Fruit fly (Drosophila melanogaster) whole organism, larva: ENCODE data around the gene CG34287.
A peak's percentile ranks its signal among the peaks of the same experiment; 100 is the strongest.

Experiments used
- noc ChIP-seq: fragments of 200-800 bp; sonication (Bioruptor generic); optimal IDR thresholded peaks from 3 replicates; lab custom pipeline; 2019; ENCODE audit warnings: missing biosample characterization, mild to moderate bottlenecking, missing genetic modification characterization, moderate library complexity

CG34287 gene

dm6 chr3R:5853032-5853431 lies at the start of gene CG34287:
CG34287 (plus strand) TSS chr3R:5853332.
- no peak for TF ChIP-seq noc (tag; lab: Kevin White, UChicago)

DNA sequence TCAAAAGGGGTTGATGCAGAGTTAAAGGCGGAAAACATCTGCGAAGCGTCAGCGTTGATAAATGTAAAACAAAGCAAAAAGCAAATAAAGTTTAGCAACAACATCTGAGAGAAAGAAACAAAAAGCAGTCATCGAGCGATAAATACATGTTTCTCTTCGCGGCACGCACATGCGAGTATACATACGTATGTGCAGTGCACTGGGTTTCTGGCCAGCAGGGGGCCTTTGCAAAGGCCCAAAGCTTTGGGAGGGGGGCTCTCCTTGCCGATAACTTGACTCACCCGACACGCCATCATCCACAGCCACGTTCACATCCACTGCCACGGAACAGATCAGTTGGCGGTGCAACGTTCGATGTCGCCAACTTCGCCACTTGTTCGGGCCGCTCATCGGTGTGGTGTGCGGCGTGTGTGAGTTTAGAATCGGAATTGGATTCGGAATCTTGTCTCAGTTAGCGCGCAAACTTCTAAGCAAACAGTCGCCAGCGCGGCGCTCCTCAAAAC lies 39.9 kb upstream of the CG34287 start, which contains the start of gene CG42675:
TSS of gene CG42675 (plus strand) at position 453 of the 503 bp plus-strand sequence.
- TF ChIP-seq noc (tag; lab: Kevin White, UChicago): no peak

dm6 chr3R:5821243-5821642 lies 31.9 kb upstream of the CG34287 start, which contains the start of gene Hpr1:
Hpr1 (minus strand) TSS chr3R:5821440.
- no peak for TF ChIP-seq noc (tag; lab: Kevin White, UChicago)

dm6 chr3R:5821750-5822149 lies 31.4 kb upstream of the CG34287 start, which contains the start of gene CG46303:
CG46303 (plus strand) TSS chr3R:5821972.
- peak; percentile 56 for TF ChIP-seq noc (tag; lab: Kevin White, UChicago)

- TF ChIP-seq noc (tag; lab: Kevin White, UChicago): peak; percentile 53
These were observed 28.7 kb upstream of the CG34287 start, which contains the start of the genes Sec20 and dgrn for dm6 chr3R:5824456-5824855. Sec20 (minus strand) TSS chr3R:5824532. dgrn (plus strand) TSS chr3R:5824615.

- TF ChIP-seq noc (tag; lab: Kevin White, UChicago): no peak
These were observed 23.4 kb upstream of the CG34287 start, which contains the start of gene glob3 for dm6 chr3R:5829762-5830161. glob3 (plus strand) TSS chr3R:5830062.

- no peak for TF ChIP-seq noc (tag; lab: Kevin White, UChicago)
These were observed 21.8 kb upstream of the CG34287 start, which contains the start of gene CG1208 for dm6 chr3R:5831339-5831738. CG1208 (plus strand) TSS chr3R:5831639.

DNA sequence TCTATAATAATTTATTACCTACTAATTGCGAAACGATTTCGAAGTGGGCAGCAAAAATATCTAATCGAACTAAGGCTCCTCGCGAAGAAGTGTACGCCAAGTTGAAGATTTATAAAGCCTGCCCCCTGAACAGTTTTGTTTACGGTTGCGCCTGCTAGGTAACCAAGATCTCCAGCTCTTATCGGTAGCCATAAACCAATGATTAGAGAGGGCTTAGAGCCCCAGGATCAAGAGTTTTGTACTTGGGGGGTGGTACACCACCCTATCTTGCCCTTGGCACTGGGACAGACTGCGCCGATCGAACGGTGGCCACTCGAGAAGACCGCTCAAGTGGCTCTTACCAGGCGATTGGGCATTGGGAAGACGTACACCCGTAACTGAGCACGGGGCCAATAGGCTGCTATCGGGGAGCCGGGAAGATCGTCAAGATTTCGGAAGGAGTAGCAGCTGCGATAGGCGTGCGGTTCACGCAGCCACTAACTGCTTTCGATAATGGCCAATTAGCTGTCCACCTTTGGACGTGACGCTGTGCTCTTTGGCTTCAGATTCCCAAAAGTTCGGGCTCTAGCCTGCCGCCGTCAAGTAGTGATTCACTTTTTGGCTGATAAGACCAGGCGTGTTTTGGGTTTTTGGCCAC lies 20.7 kb upstream of the CG34287 start:
- TF ChIP-seq noc (tag; lab: Kevin White, UChicago): peak; percentile 82

DNA sequence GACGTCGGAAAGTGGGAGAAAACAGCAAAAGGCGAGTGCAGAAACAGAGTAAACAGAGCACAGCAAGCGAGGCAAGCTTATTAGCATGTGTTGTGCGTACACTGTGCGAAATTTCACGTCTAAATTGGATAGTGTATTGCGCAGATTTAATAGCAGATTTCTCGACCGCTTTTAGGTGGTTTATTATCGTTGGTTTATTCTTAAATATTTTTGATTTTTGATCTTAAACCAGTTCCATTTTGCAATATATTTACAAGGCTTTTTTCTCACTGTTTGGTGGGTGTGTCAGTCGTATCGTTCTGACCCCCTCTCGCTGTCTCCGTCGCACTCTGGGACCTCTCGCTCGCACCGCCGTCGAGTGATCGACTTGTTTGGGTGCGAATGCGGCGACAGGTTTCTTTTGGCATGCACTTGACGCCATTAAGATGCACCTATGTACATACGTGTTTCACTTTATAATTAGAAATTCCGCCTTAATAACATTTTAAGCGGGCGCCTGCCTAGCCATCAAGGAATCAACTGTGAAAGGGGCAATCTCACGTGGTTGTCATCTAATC lies 19.1 kb upstream of the CG34287 start:
- TF ChIP-seq noc (tag; lab: Kevin White, UChicago): no peak

DNA sequence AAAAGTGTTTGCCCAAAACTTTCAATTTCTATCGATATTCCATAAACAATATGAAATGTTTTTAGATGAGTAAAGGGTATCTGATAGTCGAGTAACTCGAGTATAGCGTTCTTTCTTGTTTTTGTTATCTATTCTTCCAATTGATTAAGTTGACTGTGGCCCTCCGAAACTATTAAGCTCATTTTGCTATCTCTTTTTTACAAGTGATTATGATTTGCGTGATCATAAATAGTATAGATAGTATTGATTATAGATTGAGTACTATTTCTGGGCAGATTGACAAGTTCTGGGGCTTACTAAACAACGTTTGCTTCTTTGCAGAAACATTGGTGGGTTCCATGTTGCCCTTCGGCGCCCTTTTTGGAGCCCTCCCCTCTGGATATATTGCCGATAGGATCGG lies 16.6 kb upstream of the CG34287 start:
- TF ChIP-seq noc (tag; lab: Kevin White, UChicago): no peak

DNA sequence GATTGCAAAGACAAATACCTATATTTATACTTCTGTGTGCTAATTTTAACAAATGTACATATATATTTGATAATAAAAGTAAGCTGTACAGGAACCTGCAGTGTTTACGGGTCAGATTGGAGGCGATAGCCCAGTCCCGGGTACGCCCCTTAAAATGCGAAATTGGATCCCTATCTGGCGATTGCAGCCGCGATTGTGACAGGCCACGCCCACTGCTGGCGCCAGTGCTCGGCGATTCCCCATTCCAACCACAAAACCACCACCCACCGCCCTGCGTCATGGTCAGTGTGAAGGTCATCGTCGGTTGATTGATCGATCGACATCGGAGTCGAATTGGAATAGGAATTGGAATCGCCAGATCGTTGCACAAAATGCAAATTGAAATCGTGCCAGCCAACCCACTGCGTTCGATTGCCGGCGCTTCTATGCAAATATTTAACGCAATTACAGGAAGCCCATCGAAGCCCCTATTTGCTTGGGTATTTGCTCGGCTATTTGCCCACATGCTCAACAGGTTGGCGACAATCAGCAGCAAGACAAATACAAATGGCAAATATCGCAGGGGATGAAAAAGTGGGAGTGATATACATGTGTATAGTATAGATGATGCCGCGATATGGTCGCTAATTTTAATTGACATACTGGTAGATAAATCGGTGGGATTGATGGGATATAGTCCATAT lies 14.3 kb upstream of the CG34287 start:
- no peak for TF ChIP-seq noc (tag; lab: Kevin White, UChicago)

DNA sequence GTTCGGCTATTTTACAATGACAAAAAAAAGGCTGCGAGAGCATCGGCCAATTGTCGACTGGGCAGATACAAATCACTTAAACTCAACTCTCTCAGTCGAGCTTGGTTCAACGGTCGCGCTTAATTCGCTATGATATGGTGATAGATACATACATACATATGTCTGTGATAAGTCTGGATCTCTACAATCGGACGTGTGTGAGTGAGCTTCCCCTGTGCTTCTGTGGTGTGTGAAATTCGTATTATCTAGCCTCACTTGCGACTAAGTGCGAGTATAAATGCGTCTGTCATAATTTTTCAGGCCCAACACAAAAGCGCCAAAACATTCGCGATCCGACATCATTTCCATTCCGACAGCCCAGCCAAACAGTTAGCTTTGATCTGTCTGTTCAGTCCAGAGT lies 12.3 kb upstream of the CG34287 start, which contains the start of gene CG1213:
TSS of gene CG1213 (plus strand) at position 301 of the 400 bp plus-strand sequence.
- TF ChIP-seq noc (tag; lab: Kevin White, UChicago): no peak

DNA sequence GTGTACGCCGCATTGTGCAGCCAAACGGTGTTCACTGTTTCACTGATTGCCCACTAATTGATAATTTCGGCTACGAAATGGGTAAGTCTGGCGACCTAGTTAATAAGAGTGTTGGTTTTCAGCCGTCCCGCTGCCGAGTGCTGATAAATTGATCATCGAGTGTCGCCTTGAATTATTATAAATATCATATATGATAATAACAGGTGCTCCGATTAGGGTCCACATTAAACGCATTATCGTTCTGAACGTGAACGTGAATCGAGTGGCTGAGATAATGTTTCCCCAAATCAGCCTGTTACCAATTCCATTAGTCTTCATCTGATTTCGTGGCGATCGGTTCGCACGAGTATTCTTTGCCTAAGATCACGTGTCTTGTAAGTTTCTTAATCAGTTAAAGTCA lies 11.8 kb upstream of the CG34287 start:
- TF ChIP-seq noc (tag; lab: Kevin White, UChicago): no peak

DNA sequence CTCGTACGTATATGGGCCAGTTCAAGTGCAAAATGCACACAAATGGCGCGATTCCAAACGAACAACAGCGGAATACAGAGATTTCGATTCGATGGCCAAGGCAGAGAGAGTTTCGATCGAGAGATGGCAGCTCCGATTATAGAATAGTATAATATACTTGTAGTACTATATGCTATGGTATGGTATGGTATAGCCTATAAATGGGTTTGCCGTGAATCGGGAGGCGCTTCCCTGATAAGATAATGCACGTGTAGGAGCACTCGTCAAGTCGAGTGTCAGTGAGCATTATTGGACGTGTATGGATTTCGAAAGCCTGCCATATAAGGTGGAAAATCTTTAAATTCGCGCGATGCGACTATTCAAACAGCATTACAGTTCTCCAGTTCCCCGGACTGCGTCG lies 9.6 kb upstream of the CG34287 start:
- TF ChIP-seq noc (tag; lab: Kevin White, UChicago): no peak

DNA sequence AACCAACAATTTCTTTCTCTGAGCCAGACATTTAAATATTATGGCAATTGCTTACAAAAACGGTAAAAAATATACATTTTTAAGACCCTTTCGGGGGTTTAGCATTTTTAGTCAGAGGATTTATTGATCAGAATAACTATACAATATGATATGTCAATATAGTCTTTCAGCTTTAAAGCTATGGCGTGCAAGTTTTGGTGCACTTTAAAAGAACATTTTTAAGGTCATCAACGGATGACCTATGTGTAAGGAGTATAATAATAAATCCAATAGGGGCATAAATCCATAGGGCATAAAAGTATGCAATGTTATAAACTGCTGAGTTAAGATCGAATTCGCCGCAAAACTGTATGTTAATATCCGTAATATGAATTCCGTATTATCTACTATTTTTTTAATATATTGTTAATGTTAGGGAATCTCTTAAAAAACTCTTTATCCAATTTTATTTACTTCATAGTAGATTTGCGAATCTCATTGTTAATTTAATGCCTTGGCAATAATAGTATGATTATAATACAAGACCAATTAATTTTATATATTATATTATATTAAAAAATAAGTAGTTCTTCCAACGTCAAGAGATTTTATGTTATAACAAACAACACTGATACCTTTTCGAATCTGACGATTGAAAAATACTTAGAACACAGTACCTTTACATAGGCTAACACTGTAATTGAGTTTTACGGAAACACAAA lies 6.4 kb upstream of the CG34287 start, which contains the start of gene CG14676:
TSS of gene CG14676 (plus strand) at position 651 of the 701 bp plus-strand sequence.
- no peak for TF ChIP-seq noc (tag; lab: Kevin White, UChicago)
